Fruit fly (Drosophila melanogaster): Measurements from ENCODE around the gene CG15172.
A peak's percentile ranks its signal among the peaks of the same experiment; 100 is the strongest.

Gene CG15172

dm6 chr2L:19051534-19052100, 29.4 kb downstream of the CG15172 start, which contains the start of gene Rpn3 (continued):
- TF ChIP-seq Fer2 (tag; optimal IDR thresholded peaks at IDR 0.05) (peak; percentile 13), br (optimal IDR thresholded peaks at IDR 0.05) (no peak), CTCF (GFP tag; optimal IDR thresholded peaks at IDR 0.05) (no peak), aop (GFP tag; IDR thresholded peaks at IDR 0.05) (peak; percentile 49; the same call in 1 of the 2 replicates), CG17361 (GFP tag; IDR thresholded peaks at IDR 0.05) (peak; percentile 83), Oli (tag; optimal IDR thresholded peaks at IDR 0.05) (peak; percentile 82), YL-1 (GFP tag; optimal IDR thresholded peaks at IDR 0.05) (peak; percentile 71), CG5245 (GFP tag; optimal IDR thresholded peaks at IDR 0.05) (peak; percentile 62), CG15073 (GFP tag; optimal IDR thresholded peaks at IDR 0.05) (peak; percentile 46)

dm6 chr2L:19053860-19054515, 31.8 kb downstream of the CG15172 start, which contains the start of gene CG10492:
Gene CG10492 (plus strand): TSS chr2L:19054078.
- TF ChIP-seq dm (GFP tag; optimal IDR thresholded peaks at IDR 0.05), result peak; percentile 60
- TF ChIP-seq fd3F (GFP tag; optimal IDR thresholded peaks at IDR 0.05), result no peak
- TF ChIP-seq CG7556 (GFP tag; optimal IDR thresholded peaks at IDR 0.05), result no peak
- no peak for TF ChIP-seq CG7271 (tag; optimal IDR thresholded peaks at IDR 0.05)
- TF ChIP-seq Hsf (GFP tag; optimal IDR thresholded peaks at IDR 0.05), result no peak
- peak in 1 of 2 experiments; percentile 32 for TF ChIP-seq insv (GFP tag; optimal IDR thresholded peaks at IDR 0.05)
- peak; percentile 63 for TF ChIP-seq CG2116 (GFP tag; optimal IDR thresholded peaks at IDR 0.05)
- no peak for TF ChIP-seq Scr (GFP tag; IDR thresholded peaks at IDR 0.05; ENCODE audit: partially characterized antibody)
- TF ChIP-seq CG12391 (tag; optimal IDR thresholded peaks at IDR 0.05), result peak; percentile 7
- TF ChIP-seq gcm2 (GFP tag; optimal IDR thresholded peaks at IDR 0.05), result no peak
- no peak for TF ChIP-seq C15 (GFP tag; IDR thresholded peaks at IDR 0.05)
- no peak for TF ChIP-seq salm (tag; optimal IDR thresholded peaks at IDR 0.05)
- no peak for TF ChIP-seq CG18011 (GFP tag; optimal IDR thresholded peaks at IDR 0.05)
- peak; percentile 26 for TF ChIP-seq CG11504 (tag; optimal IDR thresholded peaks at IDR 0.05)
- TF ChIP-seq luna (GFP tag; optimal IDR thresholded peaks at IDR 0.05), result no peak
- TF ChIP-seq tna (GFP tag; IDR thresholded peaks at IDR 0.05; ENCODE audit: partially characterized antibody), result no peak
- peak; percentile 62 for TF ChIP-seq phol (tag; optimal IDR thresholded peaks at IDR 0.05)
- no peak for TF ChIP-seq btn (GFP tag; optimal IDR thresholded peaks at IDR 0.05)
- no peak for TF ChIP-seq lab (GFP tag; optimal IDR thresholded peaks at IDR 0.05)
- TF ChIP-seq Hr78 (GFP tag; optimal IDR thresholded peaks at IDR 0.05), result no peak
- TF ChIP-seq bowl (GFP tag; IDR thresholded peaks at IDR 0.05), result no peak
- no peak for TF ChIP-seq tx (GFP tag; optimal IDR thresholded peaks at IDR 0.05)
- TF ChIP-seq kah (GFP tag; optimal IDR thresholded peaks at IDR 0.05), result no peak
- no peak for TF ChIP-seq CG18262 (tag; optimal IDR thresholded peaks at IDR 0.05)
- no peak for TF ChIP-seq CG33557 (GFP tag; optimal IDR thresholded peaks at IDR 0.05)
- TF ChIP-seq gsb (GFP tag; IDR thresholded peaks at IDR 0.05), result no peak
- TF ChIP-seq ase (GFP tag; IDR thresholded peaks at IDR 0.05), result no peak
- no peak for TF ChIP-seq p53 (GFP tag; optimal IDR thresholded peaks at IDR 0.05)
- no peak for TF ChIP-seq CG1603 (tag; optimal IDR thresholded peaks at IDR 0.05)
- TF ChIP-seq rib (GFP tag; IDR thresholded peaks at IDR 0.05), result peak; percentile 69; the same call in 1 of the 2 replicates
- no peak for TF ChIP-seq CG5245 (GFP tag; optimal IDR thresholded peaks at IDR 0.05)
- TF ChIP-seq CG17829 (tag; optimal IDR thresholded peaks at IDR 0.05), result peak; percentile 23
- peak; percentile 49 for TF ChIP-seq sug (tag; optimal IDR thresholded peaks at IDR 0.05)
- TF ChIP-seq Fer2 (tag; optimal IDR thresholded peaks at IDR 0.05), result no peak
- TF ChIP-seq crp (GFP tag; optimal IDR thresholded peaks at IDR 0.05), result no peak
- TF ChIP-seq stwl (tag; optimal IDR thresholded peaks at IDR 0.05), result peak; percentile 51
- no peak for TF ChIP-seq jing (GFP tag; optimal IDR thresholded peaks at IDR 0.05)
- TF ChIP-seq CG11696 (GFP tag; IDR thresholded peaks at IDR 0.05), result no peak
- TF ChIP-seq CG1602 (GFP tag; optimal IDR thresholded peaks at IDR 0.05), result no peak
- no peak for TF ChIP-seq Lpt (GFP tag; optimal IDR thresholded peaks at IDR 0.05)
- TF ChIP-seq CG12744 (GFP tag; optimal IDR thresholded peaks at IDR 0.05), result no peak
